Fruit fly (Drosophila melanogaster): ENCODE results near the gene CG13359.

CG13359 gene

dm6 chrX:767928-768327 lies 35.3 kb downstream of the CG13359 start:
- TF ChIP-seq Pif1A (GFP tag; optimal IDR thresholded peaks at IDR 0.05): peak; percentile 60
- TF ChIP-seq Ets98B (GFP tag; IDR thresholded peaks at IDR 0.05): no peak
- TF ChIP-seq Snoo (tag; optimal IDR thresholded peaks at IDR 0.05): peak; percentile 61
- TF ChIP-seq CG13204 (GFP tag; optimal IDR thresholded peaks at IDR 0.05): peak; percentile 67
- TF ChIP-seq CG12605 (GFP tag; IDR thresholded peaks at IDR 0.05): 0 out of 2 replicates have a peak, but pooled peaks have one; percentile 7
- TF ChIP-seq CG8301 (tag; optimal IDR thresholded peaks at IDR 0.05): no peak
- peak; percentile 47 for TF ChIP-seq CG8159 (tag; optimal IDR thresholded peaks at IDR 0.05)
- no peak for TF ChIP-seq EcR (GFP tag; optimal IDR thresholded peaks at IDR 0.05)
- TF ChIP-seq CG10348 (GFP tag; IDR thresholded peaks at IDR 0.05): no peak
- TF ChIP-seq Pif1B (GFP tag; optimal IDR thresholded peaks at IDR 0.05): peak; percentile 71
- peak; percentile 50 for TF ChIP-seq gl (tag; optimal IDR thresholded peaks at IDR 0.05)
- TF ChIP-seq CG14655 (GFP tag; optimal IDR thresholded peaks at IDR 0.05): peak; percentile 25
- TF ChIP-seq CG4496 (GFP tag; IDR thresholded peaks at IDR 0.05): no peak; the same call in 2 of the 3 replicates
- TF ChIP-seq CG15710 (tag; optimal IDR thresholded peaks at IDR 0.05): peak; percentile 11
- peak; percentile 44 for TF ChIP-seq CG34367 (tag; optimal IDR thresholded peaks at IDR 0.05)

- no peak for TF ChIP-seq EcR (GFP tag; optimal IDR thresholded peaks at IDR 0.05)
- TF ChIP-seq CG10348 (GFP tag; IDR thresholded peaks at IDR 0.05): no peak
- no peak for TF ChIP-seq Snoo (tag; optimal IDR thresholded peaks at IDR 0.05)
- no peak for TF ChIP-seq CG34367 (tag; optimal IDR thresholded peaks at IDR 0.05)
- no peak for TF ChIP-seq Pif1A (GFP tag; optimal IDR thresholded peaks at IDR 0.05)
- TF ChIP-seq CG9948 (tag; optimal IDR thresholded peaks at IDR 0.05): peak; percentile 25
- TF ChIP-seq CG12605 (GFP tag; IDR thresholded peaks at IDR 0.05): no peak
- TF ChIP-seq fd96Ca (GFP tag; IDR thresholded peaks at IDR 0.05): 0 out of 3 replicates have a peak, but pooled peaks have one; percentile 13
- TF ChIP-seq CG13204 (GFP tag; optimal IDR thresholded peaks at IDR 0.05): no peak
- TF ChIP-seq D1 (tag; optimal IDR thresholded peaks at IDR 0.05): no peak
- TF ChIP-seq CG15710 (tag; optimal IDR thresholded peaks at IDR 0.05): peak; percentile 6
- no peak; the same call in 2 of the 3 replicates for TF ChIP-seq CG4496 (GFP tag; IDR thresholded peaks at IDR 0.05)
- TF ChIP-seq Pif1B (GFP tag; optimal IDR thresholded peaks at IDR 0.05): no peak
- TF ChIP-seq CG8159 (tag; optimal IDR thresholded peaks at IDR 0.05): peak; percentile 66
- TF ChIP-seq CG8301 (tag; optimal IDR thresholded peaks at IDR 0.05): no peak
- TF ChIP-seq rn (GFP tag; IDR thresholded peaks at IDR 0.05): no peak
- no peak for TF ChIP-seq gl (tag; optimal IDR thresholded peaks at IDR 0.05)
- TF ChIP-seq CG32121 (GFP tag; IDR thresholded peaks at IDR 0.05): no peak
- TF ChIP-seq CG14655 (GFP tag; optimal IDR thresholded peaks at IDR 0.05): peak; percentile 45
- TF ChIP-seq CG17806 (tag; optimal IDR thresholded peaks at IDR 0.05): peak; percentile 6
- TF ChIP-seq Ets98B (GFP tag; IDR thresholded peaks at IDR 0.05): no peak
These were observed 37.2 kb downstream of the CG13359 start for dm6 chrX:766094-766493.

- TF ChIP-seq CG10348 (GFP tag; IDR thresholded peaks at IDR 0.05) (no peak), CG15710 (tag; optimal IDR thresholded peaks at IDR 0.05) (peak; percentile 31), CG8159 (tag; optimal IDR thresholded peaks at IDR 0.05) (peak; percentile 28), Pif1A (GFP tag; optimal IDR thresholded peaks at IDR 0.05) (peak; percentile 18), CG32121 (GFP tag; IDR thresholded peaks at IDR 0.05) (peak; percentile 47; the same call in 1 of the 2 replicates), CG34367 (tag; optimal IDR thresholded peaks at IDR 0.05) (peak; percentile 73), Snoo (tag; optimal IDR thresholded peaks at IDR 0.05) (peak; percentile 88), EcR (GFP tag; optimal IDR thresholded peaks at IDR 0.05) (no peak), Ets98B (GFP tag; IDR thresholded peaks at IDR 0.05) (peak; percentile 78), CG14655 (GFP tag; optimal IDR thresholded peaks at IDR 0.05) (peak; percentile 55), CG17806 (tag; optimal IDR thresholded peaks at IDR 0.05) (peak; percentile 19), CG8301 (tag; optimal IDR thresholded peaks at IDR 0.05) (peak; percentile 25), CG9948 (tag; optimal IDR thresholded peaks at IDR 0.05) (peak; percentile 8), Pif1B (GFP tag; optimal IDR thresholded peaks at IDR 0.05) (peak; percentile 39), fd96Ca (GFP tag; IDR thresholded peaks at IDR 0.05) (peak; percentile 61; the same call in 2 of the 3 replicates), CG4496 (GFP tag; IDR thresholded peaks at IDR 0.05) (peak; percentile 86), rn (GFP tag; IDR thresholded peaks at IDR 0.05) (peak; percentile 42; the same call in 1 of the 2 replicates), gl (tag; optimal IDR thresholded peaks at IDR 0.05) (no peak), CG13204 (GFP tag; optimal IDR thresholded peaks at IDR 0.05) (peak; percentile 48), D1 (tag; optimal IDR thresholded peaks at IDR 0.05) (no peak), CG12605 (GFP tag; IDR thresholded peaks at IDR 0.05) (peak; percentile 54)
These were observed 38.2 kb downstream of the CG13359 start, which contains the start of gene RpL22 for dm6 chrX:765039-765508. RpL22 (minus strand) TSS chrX:765130.

dm6 chrX:762047-762446 lies 41.2 kb downstream of the CG13359 start:
- TF ChIP-seq Ets98B (GFP tag; IDR thresholded peaks at IDR 0.05) (no peak), gl (tag; optimal IDR thresholded peaks at IDR 0.05) (no peak), CG10348 (GFP tag; IDR thresholded peaks at IDR 0.05) (no peak), CG15710 (tag; optimal IDR thresholded peaks at IDR 0.05) (no peak), CG8301 (tag; optimal IDR thresholded peaks at IDR 0.05) (no peak), CG4496 (GFP tag; IDR thresholded peaks at IDR 0.05) (no peak), Snoo (tag; optimal IDR thresholded peaks at IDR 0.05) (no peak), CG9948 (tag; optimal IDR thresholded peaks at IDR 0.05) (no peak), D1 (tag; optimal IDR thresholded peaks at IDR 0.05) (no peak)

dm6 chrX:758892-759621 lies 44.2 kb downstream of the CG13359 start, which contains the start of gene CG5273:
CG5273 (plus strand) TSS chrX:759594.
- TF ChIP-seq CG9948 (tag; optimal IDR thresholded peaks at IDR 0.05) (no peak), CG34367 (tag; optimal IDR thresholded peaks at IDR 0.05) (no peak), CG10348 (GFP tag; IDR thresholded peaks at IDR 0.05) (no peak), D1 (tag; optimal IDR thresholded peaks at IDR 0.05) (no peak), CG15710 (tag; optimal IDR thresholded peaks at IDR 0.05) (peak; percentile 11), Snoo (tag; optimal IDR thresholded peaks at IDR 0.05) (no peak), gl (tag; optimal IDR thresholded peaks at IDR 0.05) (no peak), CG12605 (GFP tag; IDR thresholded peaks at IDR 0.05) (no peak), CG4496 (GFP tag; IDR thresholded peaks at IDR 0.05) (no peak), CG32121 (GFP tag; IDR thresholded peaks at IDR 0.05) (no peak; the same call in 1 of the 2 replicates), rn (GFP tag; IDR thresholded peaks at IDR 0.05) (no peak), CG13204 (GFP tag; optimal IDR thresholded peaks at IDR 0.05) (no peak), CG17806 (tag; optimal IDR thresholded peaks at IDR 0.05) (no peak), CG14655 (GFP tag; optimal IDR thresholded peaks at IDR 0.05) (no peak), CG8301 (tag; optimal IDR thresholded peaks at IDR 0.05) (no peak), Ets98B (GFP tag; IDR thresholded peaks at IDR 0.05) (0 out of 2 replicates have a peak, but pooled peaks have one; percentile 13), Pif1A (GFP tag; optimal IDR thresholded peaks at IDR 0.05) (peak; percentile 24), fd96Ca (GFP tag; IDR thresholded peaks at IDR 0.05) (peak; percentile 47; the same call in 1 of the 3 replicates), CG8159 (tag; optimal IDR thresholded peaks at IDR 0.05) (peak; percentile 9), EcR (GFP tag; optimal IDR thresholded peaks at IDR 0.05) (peak; percentile 61), Pif1B (GFP tag; optimal IDR thresholded peaks at IDR 0.05) (peak; percentile 1)
